Fruit fly (Drosophila melanogaster) whole organism, embryonic: ENCODE data around the gene Naa20A.

Experiments
- Atf6 ChIP-seq: fragments of 200-800 bp; sonication (Bioruptor generic); IDR thresholded peaks from 2 replicates; pipeline ENCODE4 v1.3.6; 2022; ENCODE audit warnings: missing biosample characterization, missing genetic modification characterization
- B-H1 ChIP-seq: fragments of 200-800 bp; sonication (Bioruptor generic); IDR thresholded peaks from 3 replicates; pipeline ENCODE4 v1.3.6; 2022; ENCODE audit warnings: missing biosample characterization, missing genetic modification characterization
- BEAF-32 ChIP-seq: fragments of 200-800 bp; sonication (Bioruptor generic); optimal IDR thresholded peaks from 3 replicates; lab custom pipeline; 2017; ENCODE audit warnings: missing biosample characterization, missing genetic modification characterization, mild to moderate bottlenecking, moderate library complexity, missing genetic modification reagents
- Blimp-1 ChIP-seq: fragments of 200-800 bp; sonication (Bioruptor generic); optimal IDR thresholded peaks from 3 replicates; lab custom pipeline; 2018; ENCODE audit warnings: missing biosample characterization, missing genetic modification characterization, mild to moderate bottlenecking, moderate library complexity, missing genetic modification reagents
- C15 ChIP-seq: fragments of 200-800 bp; sonication (Bioruptor generic); IDR thresholded peaks from 3 replicates; pipeline ENCODE4 v1.3.6; 2022; ENCODE audit warnings: missing biosample characterization, missing genetic modification characterization
- CG10366 ChIP-seq: fragments of 200-800 bp; sonication (Bioruptor generic); IDR thresholded peaks from 2 replicates; pipeline ENCODE4 v1.3.6; 2022; ENCODE audit warnings: missing biosample characterization, missing genetic modification characterization
- CG12155 ChIP-seq: fragments of 200-800 bp; sonication (Bioruptor generic); optimal IDR thresholded peaks from 3 replicates; lab custom pipeline; 2016; ENCODE audit warnings: missing biosample characterization, missing genetic modification characterization
- CG13123 ChIP-seq: fragments of 200-800 bp; sonication (Bioruptor generic); optimal IDR thresholded peaks from 2 replicates; lab custom pipeline; 2016; ENCODE audit warnings: missing biosample characterization, missing genetic modification characterization
- CG15011 ChIP-seq: fragments of 200-800 bp; sonication (Bioruptor generic); optimal IDR thresholded peaks from 3 replicates; lab custom pipeline; 2018; ENCODE audit warnings: missing biosample characterization, mild to moderate bottlenecking, missing genetic modification characterization
- CG15479 ChIP-seq: fragments of 200-800 bp; sonication (Bioruptor generic); optimal IDR thresholded peaks from 3 replicates; lab custom pipeline; 2019; ENCODE audit warnings: missing biosample characterization, mild to moderate bottlenecking, missing genetic modification characterization, moderate library complexity
- CG1602 ChIP-seq: fragments of 200-800 bp; sonication (Bioruptor generic); optimal IDR thresholded peaks from 3 replicates; lab custom pipeline; 2016; ENCODE audit warnings: missing biosample characterization, missing genetic modification characterization
- CG16779 ChIP-seq: fragments of 200-800 bp; sonication (Bioruptor generic); IDR thresholded peaks from 2 replicates; pipeline ENCODE4 v1.3.6; 2022; ENCODE audit warnings: missing biosample characterization, missing genetic modification characterization
- CG17186 ChIP-seq: fragments of 200-800 bp; sonication (Bioruptor generic); optimal IDR thresholded peaks from 3 replicates; lab custom pipeline; 2017; ENCODE audit warnings: missing biosample characterization, missing genetic modification reagents, missing genetic modification characterization
- CG2678 ChIP-seq: fragments of 200-800 bp; sonication (Bioruptor generic); optimal IDR thresholded peaks from 3 replicates; lab custom pipeline; 2019; ENCODE audit warnings: missing biosample characterization, mild to moderate bottlenecking, missing genetic modification characterization, moderate library complexity
- CG3163 ChIP-seq: fragments of 200-800 bp; sonication (Bioruptor generic); optimal IDR thresholded peaks from 3 replicates; lab custom pipeline; 2016; ENCODE audit warnings: missing biosample characterization, missing genetic modification characterization
- CG34422 ChIP-seq: fragments of 200-800 bp; sonication (Bioruptor generic); IDR thresholded peaks from 3 replicates; pipeline ENCODE4 v1.3.6; 2022; ENCODE audit warnings: missing biosample characterization, missing genetic modification characterization
- CG3995 ChIP-seq: fragments of 200-800 bp; sonication (Bioruptor generic); optimal IDR thresholded peaks from 3 replicates; lab custom pipeline; 2016; ENCODE audit warnings: missing biosample characterization, missing genetic modification characterization
- CG6175 ChIP-seq: fragments of 200-800 bp; sonication (Bioruptor generic); IDR thresholded peaks from 3 replicates; pipeline ENCODE4 v1.3.6; 2022; ENCODE audit warnings: missing biosample characterization, missing genetic modification characterization
- CG6654 ChIP-seq: fragments of 200-800 bp; sonication (Bioruptor generic); optimal IDR thresholded peaks from 2 replicates; lab custom pipeline; 2017; ENCODE audit warnings: missing biosample characterization, mild to moderate bottlenecking, missing genetic modification characterization
- CG6791 ChIP-seq: fragments of 200-800 bp; sonication (Bioruptor generic); IDR thresholded peaks from 3 replicates; pipeline ENCODE4 v1.3.6; 2022; ENCODE audit warnings: missing biosample characterization, missing genetic modification characterization; ENCODE audit not compliant: partially characterized antibody
- CG6813 ChIP-seq: fragments of 200-800 bp; sonication (Bioruptor generic); optimal IDR thresholded peaks from 2 replicates; lab custom pipeline; 2017; ENCODE audit warnings: missing biosample characterization, missing genetic modification characterization, mild to moderate bottlenecking, moderate library complexity, missing genetic modification reagents
- CG7963 ChIP-seq: fragments of 200-800 bp; sonication (Bioruptor generic); IDR thresholded peaks from 3 replicates; pipeline ENCODE4 v1.3.6; 2022; ENCODE audit warnings: missing biosample characterization, missing genetic modification characterization; ENCODE audit not compliant: partially characterized antibody
- CG7987 ChIP-seq: fragments of 200-800 bp; sonication (Bioruptor generic); optimal IDR thresholded peaks from 2 replicates; lab custom pipeline; 2018; ENCODE audit warnings: missing biosample characterization, mild to moderate bottlenecking, missing genetic modification characterization, moderate library complexity
- E2f1 ChIP-seq: fragments of 200-800 bp; sonication (Bioruptor generic); IDR thresholded peaks from 2 replicates; pipeline ENCODE4 v1.3.6; 2022; ENCODE audit warnings: missing biosample characterization, missing genetic modification characterization
- Elba2 ChIP-seq: fragments of 200-800 bp; sonication (Bioruptor generic); optimal IDR thresholded peaks from 3 replicates; lab custom pipeline; 2016; ENCODE audit warnings: missing biosample characterization, missing genetic modification characterization
- Gug ChIP-seq: fragments of 200-800 bp; sonication (Bioruptor generic); IDR thresholded peaks from 4 replicates; pipeline ENCODE4 v1.3.6; 2022; ENCODE audit warnings: missing biosample characterization, missing genetic modification characterization
- Hr39 ChIP-seq: fragments of >200 bp; optimal IDR thresholded peaks from 2 replicates; lab custom pipeline; 2017
- Hr51 ChIP-seq, 2 experiments: fragments of 200-800 bp; sonication (Bioruptor generic); optimal IDR thresholded peaks; 2 replicates in 1 of 2; 3 replicates in 1 of 2; lab custom pipeline; 2016 to 2018; ENCODE audit warnings: missing biosample characterization in 2 of 2, missing genetic modification characterization in 2 of 2, mild to moderate bottlenecking in 1 of 2, moderate library complexity in 1 of 2
- Jarid2 ChIP-seq: fragments of 200-800 bp; sonication (Bioruptor generic); optimal IDR thresholded peaks from 3 replicates; lab custom pipeline; 2017; ENCODE audit warnings: mild to moderate bottlenecking, missing biosample characterization, missing genetic modification reagents, missing genetic modification characterization
- Kr ChIP-seq: fragments of 200-800 bp; sonication (Bioruptor generic); optimal IDR thresholded peaks from 2 replicates; lab custom pipeline; 2017; ENCODE audit warnings: missing biosample characterization, mild to moderate bottlenecking, missing genetic modification characterization
- Nf-YC ChIP-seq: fragments of 200-800 bp; optimal IDR thresholded peaks from 3 replicates; lab custom pipeline; 2019; ENCODE audit warnings: missing biosample characterization, mild to moderate bottlenecking, missing genetic modification characterization, moderate library complexity
- Rx ChIP-seq: fragments of 200-800 bp; sonication (Bioruptor generic); IDR thresholded peaks from 2 replicates; pipeline ENCODE4 v1.3.6; 2022; ENCODE audit warnings: missing biosample characterization, missing genetic modification characterization
- Xbp1 ChIP-seq: fragments of 200-800 bp; sonication (Bioruptor generic); optimal IDR thresholded peaks from 3 replicates; lab custom pipeline; 2016; ENCODE audit warnings: missing biosample characterization, mild to moderate bottlenecking, missing genetic modification characterization
- bowl ChIP-seq: fragments of 200-800 bp; sonication (Bioruptor generic); IDR thresholded peaks from 2 replicates; pipeline ENCODE4 v1.3.6; 2022; ENCODE audit warnings: missing biosample characterization, missing genetic modification characterization
- caup ChIP-seq: fragments of 200-800 bp; sonication (Bioruptor generic); optimal IDR thresholded peaks from 3 replicates; lab custom pipeline; 2017; ENCODE audit warnings: missing biosample characterization, mild to moderate bottlenecking, missing genetic modification characterization, moderate library complexity; ENCODE audit not compliant: severe bottlenecking
- chif ChIP-seq, 2 experiments: fragments of 200-800 bp; sonication (Bioruptor generic); optimal IDR thresholded peaks; 3 replicates each; lab custom pipeline; 2016; ENCODE audit warnings: missing biosample characterization in 2 of 2, missing genetic modification characterization in 2 of 2
- ci ChIP-seq: fragments of 200-800 bp; sonication (Bioruptor generic); IDR thresholded peaks from 3 replicates; pipeline ENCODE4 v1.3.6; 2022; ENCODE audit warnings: missing biosample characterization, missing genetic modification characterization
- corto ChIP-seq: fragments of 200-800 bp; sonication (Bioruptor generic); optimal IDR thresholded peaks from 2 replicates; lab custom pipeline; 2016; ENCODE audit warnings: missing biosample characterization, mild to moderate bottlenecking, missing genetic modification characterization, moderate library complexity
- crol ChIP-seq: fragments of 200-800 bp; sonication (Bioruptor generic); IDR thresholded peaks from 2 replicates; pipeline ENCODE4 v1.3.6; 2022; ENCODE audit warnings: missing biosample characterization, missing genetic modification characterization
- danr ChIP-seq: fragments of 200-800 bp; sonication (Bioruptor generic); IDR thresholded peaks from 2 replicates; pipeline ENCODE4 v1.3.6; 2022; ENCODE audit warnings: missing biosample characterization, missing genetic modification characterization
- disco-r ChIP-seq: fragments of 200-800 bp; sonication (Bioruptor generic); optimal IDR thresholded peaks from 2 replicates; lab custom pipeline; 2016; ENCODE audit warnings: missing biosample characterization, missing genetic modification characterization
- dm ChIP-seq: fragments of 200-800 bp; sonication (Bioruptor generic); optimal IDR thresholded peaks from 3 replicates; lab custom pipeline; 2016; ENCODE audit warnings: missing biosample characterization, missing genetic modification characterization
- dpn ChIP-seq, 2 experiments: fragments of 200-800 bp; sonication (Bioruptor generic); optimal IDR thresholded peaks; 3 replicates each; lab custom pipeline; 2016; ENCODE audit warnings: missing biosample characterization in 2 of 2, missing genetic modification characterization in 2 of 2
- fd96Cb ChIP-seq: fragments of 200-800 bp; sonication (Bioruptor generic); optimal IDR thresholded peaks from 2 replicates; lab custom pipeline; 2018; ENCODE audit warnings: missing biosample characterization, mild to moderate bottlenecking, missing genetic modification characterization, moderate library complexity
- gem ChIP-seq: fragments of 200-800 bp; sonication (Bioruptor generic); optimal IDR thresholded peaks from 2 replicates; lab custom pipeline; 2019; ENCODE audit warnings: missing biosample characterization, mild to moderate bottlenecking, missing genetic modification characterization, moderate library complexity
- hbn ChIP-seq: fragments of 200-800 bp; sonication (Bioruptor generic); IDR thresholded peaks from 2 replicates; pipeline ENCODE4 v1.3.6; 2022; ENCODE audit warnings: missing biosample characterization, missing genetic modification characterization; ENCODE audit not compliant: partially characterized antibody
- kni ChIP-seq: fragments of 200-800 bp; sonication (Bioruptor generic); optimal IDR thresholded peaks from 3 replicates; lab custom pipeline; 2017; ENCODE audit warnings: mild to moderate bottlenecking, missing biosample characterization, missing genetic modification reagents, missing genetic modification characterization
- mam ChIP-seq: fragments of 200-800 bp; sonication (Bioruptor generic); optimal IDR thresholded peaks from 3 replicates; lab custom pipeline; 2016; ENCODE audit warnings: missing biosample characterization, missing genetic modification characterization
- org-1 ChIP-seq: fragments of 200-800 bp; sonication (Bioruptor generic); optimal IDR thresholded peaks from 2 replicates; lab custom pipeline; 2017; ENCODE audit warnings: missing biosample characterization, missing genetic modification characterization
- tap ChIP-seq: fragments of 200-800 bp; optimal IDR thresholded peaks from 3 replicates; lab custom pipeline; 2019; ENCODE audit warnings: missing biosample characterization, mild to moderate bottlenecking, missing genetic modification characterization, moderate library complexity
- zfh1 ChIP-seq: fragments of 200-800 bp; sonication (Bioruptor generic); IDR thresholded peaks from 3 replicates; pipeline ENCODE4 v1.3.6; 2022; ENCODE audit warnings: missing biosample characterization, missing genetic modification characterization

The Naa20A gene

DNA sequence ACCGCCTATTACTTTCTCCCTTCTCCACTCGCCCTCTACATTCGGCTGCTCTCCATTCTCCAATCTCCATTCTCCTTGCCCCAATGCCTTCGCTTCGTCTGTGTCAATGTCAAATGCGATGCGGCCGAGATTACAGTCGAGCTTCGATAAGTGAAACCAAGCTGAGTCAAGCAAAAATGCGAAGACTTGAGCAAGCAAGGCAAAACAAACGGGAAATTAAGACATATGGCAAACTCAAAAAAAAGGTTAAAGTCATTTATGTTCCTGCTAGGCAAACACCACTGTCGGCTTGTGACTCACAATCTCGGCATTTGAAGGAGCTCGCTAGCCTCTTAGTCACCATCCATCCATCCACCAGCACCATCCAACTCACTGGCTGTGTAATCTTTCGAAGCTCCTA, 45.5 kb upstream of the Naa20A start (continued):
- peak; percentile 94 for TF ChIP-seq dm (GFP tag; lab: Kevin White, UChicago)
- peak; percentile 98 for TF ChIP-seq ci (GFP tag; lab: Robert Waterston, UW)
- TF ChIP-seq CG7963 (GFP tag; lab: Robert Waterston, UW) = no peak
- TF ChIP-seq Blimp-1 (GFP tag; lab: Kevin White, UChicago) = peak; percentile 85
- peak; percentile 98 for TF ChIP-seq chif (GFP tag; optimal IDR thresholded peaks at IDR 0.05; lab: Kevin White, UChicago)
- peak; percentile 72 for TF ChIP-seq Nf-YC (tag; lab: Kevin White, UChicago)
- peak; percentile 96 for TF ChIP-seq CG1602
- TF ChIP-seq Elba2 (GFP tag; lab: Kevin White, UChicago) = peak; percentile 69
- TF ChIP-seq crol (GFP tag; lab: Robert Waterston, UW) = peak; percentile 72
- peak; percentile 93 for TF ChIP-seq bowl (GFP tag; lab: Robert Waterston, UW)
- TF ChIP-seq Gug = peak; percentile 95
- peak; percentile 95 for TF ChIP-seq CG2678
- peak; percentile 97 for TF ChIP-seq gem
- peak; percentile 95 for TF ChIP-seq CG12155
- peak; percentile 82 for TF ChIP-seq CG15011 (GFP tag; lab: Kevin White, UChicago)
- peak; percentile 98 for TF ChIP-seq corto (GFP tag; lab: Kevin White, UChicago)
- peak; percentile 90 for TF ChIP-seq CG16779
- peak; percentile 77 for TF ChIP-seq C15 (GFP tag; lab: Robert Waterston, UW)
- TF ChIP-seq CG15479 (GFP tag; lab: Kevin White, UChicago) = no peak
- peak; percentile 95 for TF ChIP-seq CG13123 (GFP tag; lab: Kevin White, UChicago)
- peak; percentile 97 for TF ChIP-seq CG10366 (GFP tag; lab: Robert Waterston, UW)
- peak; percentile 64 for TF ChIP-seq CG17186
- peak; percentile 92 for TF ChIP-seq CG6813 (GFP tag; lab: Kevin White, UChicago)
- peak; percentile 89 for TF ChIP-seq CG6175
- TF ChIP-seq Atf6 (GFP tag; lab: Robert Waterston, UW) = peak; percentile 94
- TF ChIP-seq disco-r = peak; percentile 96
- peak; percentile 18 for TF ChIP-seq BEAF-32 (GFP tag; lab: Kevin White, UChicago)
- peak; percentile 79 for TF ChIP-seq Kr (GFP tag; lab: Kevin White, UChicago)
- TF ChIP-seq CG6654 (GFP tag; lab: Kevin White, UChicago) = peak; percentile 78
- peak; percentile 86 for TF ChIP-seq tap (tag; lab: Kevin White, UChicago)
- TF ChIP-seq mam = peak; percentile 99
- TF ChIP-seq hbn (GFP tag; lab: Robert Waterston, UW) = no peak
- TF ChIP-seq Hr39 (lab: Kevin White, UChicago) = no peak
- TF ChIP-seq Hr51 (GFP tag; optimal IDR thresholded peaks at IDR 0.05; lab: Kevin White, UChicago) = peak; percentile 93 to 96
- peak; percentile 54 for TF ChIP-seq Jarid2 (GFP tag; lab: Kevin White, UChicago)
- TF ChIP-seq Rx = peak; percentile 91
- peak; percentile 73 for TF ChIP-seq CG3995 (GFP tag; lab: Kevin White, UChicago)
- no peak for TF ChIP-seq CG6791 (GFP tag; lab: Robert Waterston, UW)
- peak; percentile 93 for TF ChIP-seq CG34422 (GFP tag; lab: Robert Waterston, UW)
- peak; percentile 89 for TF ChIP-seq B-H1 (GFP tag; lab: Robert Waterston, UW)
- TF ChIP-seq E2f1 (GFP tag; lab: Robert Waterston, UW) = peak; percentile 87
- TF ChIP-seq org-1 (GFP tag; lab: Kevin White, UChicago) = peak; percentile 96
- peak; percentile 91 for TF ChIP-seq kni
- TF ChIP-seq danr (GFP tag; lab: Robert Waterston, UW) = peak; percentile 86
- TF ChIP-seq Xbp1 (GFP tag; lab: Kevin White, UChicago) = peak; percentile 98
- TF ChIP-seq caup = peak; percentile 90
- peak; percentile 98 for TF ChIP-seq dpn (GFP tag; optimal IDR thresholded peaks at IDR 0.05; lab: Kevin White, UChicago)
- peak; percentile 96 for TF ChIP-seq zfh1 (GFP tag; lab: Robert Waterston, UW)
- peak; percentile 86 for TF ChIP-seq CG7987 (GFP tag; lab: Kevin White, UChicago)
- peak; percentile 93 for TF ChIP-seq fd96Cb (tag; lab: Kevin White, UChicago)
- peak; percentile 89 for TF ChIP-seq CG3163 (GFP tag; lab: Kevin White, UChicago)
